Fruit fly (Drosophila melanogaster) S2 (cell line): ENCODE data around the gene Wnt5.

Experiments used
- CG8478 ChIP-seq: fragments of >200 bp; optimal IDR thresholded peaks from 2 replicates; lab custom pipeline; 2018
- CTCF ChIP-seq, 2 experiments: fragments of >200 bp; optimal IDR thresholded peaks; 2 replicates each; lab custom pipeline; 2018

DNA sequence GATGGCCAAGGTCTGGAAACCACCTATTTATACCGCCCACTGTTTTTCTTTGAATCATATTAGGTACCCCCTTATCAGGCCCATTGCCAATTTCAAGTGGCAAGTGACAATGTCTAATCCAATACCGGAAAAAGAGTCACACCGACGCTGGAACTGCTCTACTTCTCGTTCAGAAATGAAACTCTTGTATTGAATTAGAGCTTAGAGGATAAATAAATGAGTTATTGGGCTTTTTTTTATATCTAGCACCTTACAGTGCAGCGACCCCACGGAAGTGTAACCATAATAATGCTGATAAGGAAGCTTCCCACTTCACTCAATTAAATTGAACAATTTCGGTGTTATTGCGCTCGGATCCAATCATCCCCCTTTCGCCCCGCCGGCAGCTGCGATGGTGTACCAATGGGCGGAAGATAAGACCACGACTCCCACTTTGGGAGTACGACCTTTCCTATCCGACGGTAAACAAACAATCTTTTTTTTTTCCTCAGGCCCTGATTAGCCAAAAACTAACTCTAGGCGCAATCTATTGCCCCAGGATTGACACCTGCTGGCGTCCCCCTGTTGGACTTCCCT, 11.0 kb downstream of the Wnt5 start, which contains the start of gene CG15043:
- TF ChIP-seq CTCF (optimal IDR thresholded peaks at IDR 0.05; lab: Kevin White, UChicago) (no peak), CG8478 (no peak)
